Worm (Caenorhabditis elegans): ENCODE measurements around the gene Y53F4B.19.

DNA sequence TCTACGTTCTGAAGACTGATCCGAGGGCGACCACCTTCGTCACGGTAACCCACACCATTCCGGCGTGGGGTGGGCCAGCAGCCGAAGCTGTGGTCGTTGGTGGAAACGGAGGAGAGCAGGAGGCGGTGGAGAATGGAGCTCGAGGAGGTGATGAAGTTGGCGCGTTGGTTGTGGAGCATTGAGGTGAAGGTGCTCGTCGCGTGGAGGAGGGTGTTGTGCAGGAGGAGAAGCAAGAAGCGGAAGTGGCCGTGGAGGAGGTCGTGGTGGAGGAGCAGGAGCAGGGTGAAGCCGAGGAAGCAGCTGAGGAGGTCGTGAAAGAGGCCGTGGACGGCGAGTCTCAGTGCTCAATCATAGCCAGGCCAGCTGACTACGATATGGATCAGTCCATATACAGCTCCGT is 18.5 kb upstream of the Y53F4B.19 start, which contains the start of gene Y53F4B.17:
- no peak for TF ChIP-seq pqm-1 (tag; optimal IDR thresholded peaks at IDR 0.05)
- TF ChIP-seq che-1 (tag; optimal IDR thresholded peaks at IDR 0.05) = no peak
- no peak for TF ChIP-seq ama-1 (optimal IDR thresholded peaks at IDR 0.05)
- no peak for TF ChIP-seq ceh-2 (tag; optimal IDR thresholded peaks at IDR 0.05)
- no peak for TF ChIP-seq nfya-1 (tag; optimal IDR thresholded peaks at IDR 0.05)
- TF ChIP-seq unc-86 (tag; optimal IDR thresholded peaks at IDR 0.05) = no peak
- TF ChIP-seq tbx-2 (tag; optimal IDR thresholded peaks at IDR 0.05) = no peak

Data from whole organism, late embryonic.